Worm (Caenorhabditis elegans) whole organism, L4 larva: ENCODE results near the gene usp-14.

ENCODE experiments used
- nhr-237 ChIP-seq: sonication (generic microtip); optimal IDR thresholded peaks from 2 replicates; lab custom pipeline; 2017; ENCODE audit warnings: missing biosample characterization, missing genetic modification characterization
- ztf-11 ChIP-seq: fragments of 150-350 bp; optimal IDR thresholded peaks from 2 replicates; lab custom pipeline; 2014; ENCODE audit warnings: missing biosample characterization, missing genetic modification characterization

- no peak for TF ChIP-seq ztf-11 (tag; lab: Kevin White, UChicago)
- TF ChIP-seq nhr-237, result no peak
These were observed 50.5 kb downstream of the usp-14 start, which contains the start of gene K04B12.2 for ce11 chrII:14437922-14438458.
